Fruit fly (Drosophila melanogaster): Measurements from ENCODE around the gene Cbp80.
A peak's percentile ranks its signal among the peaks of the same experiment; 100 is the strongest.

Cbp80 gene

DNA sequence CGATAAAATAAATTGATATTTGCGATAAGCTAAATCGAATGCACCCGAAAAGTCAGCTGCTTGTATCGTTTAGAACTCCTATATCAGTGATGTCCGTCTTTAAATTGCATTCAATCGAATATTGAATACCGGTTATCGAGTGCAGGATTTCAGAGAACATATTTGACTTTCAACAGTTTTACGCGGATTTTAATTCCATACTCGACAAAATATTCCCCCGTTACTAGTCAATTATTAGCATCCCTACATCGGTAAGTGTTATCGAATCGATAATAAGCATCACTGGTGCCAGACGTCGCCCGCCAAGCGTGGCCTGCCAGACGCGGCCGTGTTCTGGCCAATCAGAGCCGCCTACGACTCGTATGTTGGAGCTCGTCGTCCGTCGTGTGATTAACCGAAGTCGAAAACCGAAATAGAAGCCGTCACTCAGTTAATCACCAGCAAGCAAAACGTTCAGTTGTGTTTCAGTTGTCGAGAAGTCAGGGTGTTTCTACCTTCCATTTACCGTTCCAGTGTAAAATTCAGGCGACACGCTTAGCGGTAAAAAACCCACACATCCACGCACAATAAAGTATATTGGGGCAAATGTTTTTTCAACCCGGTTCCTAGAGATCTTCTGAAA, 38.1 kb downstream of the Cbp80 start, which contains the start of gene ctp (continued):
- peak; percentile 74; the same call in 3 of the 4 replicates for TF ChIP-seq Dll (GFP tag; IDR thresholded peaks at IDR 0.05; ENCODE audit: partially characterized antibody)
- no peak for TF ChIP-seq CG12071 (GFP tag; optimal IDR thresholded peaks at IDR 0.05)
- TF ChIP-seq kni (GFP tag; optimal IDR thresholded peaks at IDR 0.05) = peak; percentile 53
- no peak for TF ChIP-seq CG5245 (GFP tag; optimal IDR thresholded peaks at IDR 0.05)
- TF ChIP-seq CG9817 (tag; optimal IDR thresholded peaks at IDR 0.05) = peak; percentile 29
- TF ChIP-seq cas (GFP tag; IDR thresholded peaks at IDR 0.05) = no peak
- peak; percentile 34 for TF ChIP-seq ERR (GFP tag; optimal IDR thresholded peaks at IDR 0.05)
- no peak for TF ChIP-seq otp (GFP tag; IDR thresholded peaks at IDR 0.05)
- no peak for TF ChIP-seq Aef1 (GFP tag; IDR thresholded peaks at IDR 0.05)
- no peak for TF ChIP-seq D (optimal IDR thresholded peaks at IDR 0.05)
- TF ChIP-seq D (GFP tag; optimal IDR thresholded peaks at IDR 0.05) = no peak
- no peak for TF ChIP-seq pita (GFP tag; optimal IDR thresholded peaks at IDR 0.05)
- no peak for TF ChIP-seq Poxn (GFP tag; IDR thresholded peaks at IDR 0.05)
- TF ChIP-seq Nf-YC (tag; optimal IDR thresholded peaks at IDR 0.05) = peak; percentile 100
- TF ChIP-seq mam (GFP tag; optimal IDR thresholded peaks at IDR 0.05) = peak; percentile 53
- no peak for TF ChIP-seq CG4730 (GFP tag; IDR thresholded peaks at IDR 0.05)
- peak; percentile 37 for TF ChIP-seq p53 (GFP tag; optimal IDR thresholded peaks at IDR 0.05)
- no peak for TF ChIP-seq ATbp (GFP tag; optimal IDR thresholded peaks at IDR 0.05)
- no peak; the same call in 1 of the 2 replicates for TF ChIP-seq stc (GFP tag; IDR thresholded peaks at IDR 0.05)
- TF ChIP-seq CG15601 (tag; optimal IDR thresholded peaks at IDR 0.05) = peak; percentile 21
- TF ChIP-seq slp2 (GFP tag; optimal IDR thresholded peaks at IDR 0.05) = peak; percentile 5
- peak; percentile 4 for TF ChIP-seq CG16863 (GFP tag; optimal IDR thresholded peaks at IDR 0.05)
- TF ChIP-seq CG14050 (GFP tag; IDR thresholded peaks at IDR 0.05) = no peak; the same call in 2 of the 3 replicates
- TF ChIP-seq Atf3 (GFP tag; optimal IDR thresholded peaks at IDR 0.05) = peak; percentile 0
- TF ChIP-seq Stat92E (GFP tag; optimal IDR thresholded peaks at IDR 0.05) = peak in 1 of 3 experiments; percentile 40
- no peak for TF ChIP-seq CG12236 (GFP tag; optimal IDR thresholded peaks at IDR 0.05)
- TF ChIP-seq Med (GFP tag) = peak; percentile 88
- 0 out of 2 replicates have a peak, but pooled peaks have one; percentile 15 for TF ChIP-seq CG6689 (GFP tag; IDR thresholded peaks at IDR 0.05)
- TF ChIP-seq knrl (GFP tag; IDR thresholded peaks at IDR 0.05; ENCODE audit: partially characterized antibody) = peak; percentile 38
- no peak for TF ChIP-seq CG10321 (GFP tag; IDR thresholded peaks at IDR 0.05)
- no peak for TF ChIP-seq pb (GFP tag; optimal IDR thresholded peaks at IDR 0.05)
- TF ChIP-seq Elba2 (GFP tag; optimal IDR thresholded peaks at IDR 0.05) = no peak
- no peak for TF ChIP-seq trh (GFP tag; optimal IDR thresholded peaks at IDR 0.05)
- TF ChIP-seq CG2712 (tag; optimal IDR thresholded peaks at IDR 0.05) = peak; percentile 48
- peak; percentile 9 for TF ChIP-seq CG10431 (GFP tag; optimal IDR thresholded peaks at IDR 0.05)
- TF ChIP-seq CG31365 (tag; optimal IDR thresholded peaks at IDR 0.05) = no peak
- TF ChIP-seq Dek (tag; optimal IDR thresholded peaks at IDR 0.05) = no peak
- TF ChIP-seq pros (GFP tag; optimal IDR thresholded peaks at IDR 0.05) = no peak
- TF ChIP-seq klu (GFP tag; IDR thresholded peaks at IDR 0.05) = peak; percentile 36; the same call in 1 of the 2 replicates
- 0 out of 3 replicates have a peak, but pooled peaks have one; percentile 38 for TF ChIP-seq so (GFP tag; IDR thresholded peaks at IDR 0.05)
- peak; percentile 53 for TF ChIP-seq CG2678 (tag; optimal IDR thresholded peaks at IDR 0.05)
- peak; percentile 27; the same call in 1 of the 3 replicates for TF ChIP-seq H15 (GFP tag; IDR thresholded peaks at IDR 0.05)
- no peak for TF ChIP-seq CG11723 (GFP tag; optimal IDR thresholded peaks at IDR 0.05)
- peak; percentile 65 for TF ChIP-seq lilli (GFP tag; optimal IDR thresholded peaks at IDR 0.05)
- peak; percentile 37; the same call in 1 of the 2 replicates for TF ChIP-seq MBD-R2 (GFP tag; IDR thresholded peaks at IDR 0.05)
- peak; percentile 46 for TF ChIP-seq Antp (GFP tag; optimal IDR thresholded peaks at IDR 0.05)
- no peak for TF ChIP-seq Mes4 (GFP tag; optimal IDR thresholded peaks at IDR 0.05)
- no peak for TF ChIP-seq aop (GFP tag; IDR thresholded peaks at IDR 0.05)
- TF ChIP-seq Rfx (GFP tag; IDR thresholded peaks at IDR 0.05) = peak; percentile 65
- peak; percentile 71 for TF ChIP-seq sna (GFP tag; IDR thresholded peaks at IDR 0.05; ENCODE audit: partially characterized antibody)
- no peak for TF ChIP-seq CG14667 (GFP tag; IDR thresholded peaks at IDR 0.05)
